Fruit fly (Drosophila melanogaster): Measurements from ENCODE around the gene Spt3.

DNA sequence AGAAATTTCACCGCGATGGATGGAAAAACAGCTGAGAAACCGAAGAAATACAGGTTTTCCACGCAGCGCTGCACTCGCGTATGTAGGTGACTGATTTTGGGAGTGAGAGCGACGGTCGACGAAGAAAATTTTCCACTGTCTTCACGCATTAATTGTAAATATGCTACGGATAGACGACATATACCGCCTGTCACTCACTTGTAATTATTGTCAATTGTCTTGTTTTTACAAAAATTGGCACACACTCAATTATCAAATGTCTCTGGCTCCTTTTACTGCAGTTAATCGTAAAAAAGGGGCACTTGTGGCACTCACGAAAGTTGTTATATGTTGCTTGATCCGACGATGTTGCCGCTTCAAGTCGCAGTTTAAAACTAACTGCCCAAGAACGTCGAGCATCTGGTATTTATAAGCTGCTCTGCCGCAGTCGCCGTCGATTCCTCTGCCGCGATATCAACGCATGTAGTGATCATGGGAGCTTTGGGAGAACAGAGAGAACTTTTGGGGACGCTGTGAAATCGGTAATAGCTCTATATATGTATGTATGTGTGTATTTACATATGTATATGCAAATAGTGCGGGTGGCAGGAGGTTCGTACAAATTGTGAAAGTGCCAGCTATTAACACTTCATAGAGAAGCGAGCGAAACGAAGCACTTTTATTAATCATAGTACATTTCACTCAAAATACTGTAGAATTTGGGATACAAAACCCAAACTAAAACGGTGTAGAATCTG lies 23.9 kb upstream of the Spt3 start, which contains the start of gene mfas:
- TF ChIP-seq CG8478 (optimal IDR thresholded peaks at IDR 0.05) (no peak), CTCF (optimal IDR thresholded peaks at IDR 0.05) (no peak)
